ENCODE assay signal across 3 fruit fly cellular contexts in the genomic region with DNA sequence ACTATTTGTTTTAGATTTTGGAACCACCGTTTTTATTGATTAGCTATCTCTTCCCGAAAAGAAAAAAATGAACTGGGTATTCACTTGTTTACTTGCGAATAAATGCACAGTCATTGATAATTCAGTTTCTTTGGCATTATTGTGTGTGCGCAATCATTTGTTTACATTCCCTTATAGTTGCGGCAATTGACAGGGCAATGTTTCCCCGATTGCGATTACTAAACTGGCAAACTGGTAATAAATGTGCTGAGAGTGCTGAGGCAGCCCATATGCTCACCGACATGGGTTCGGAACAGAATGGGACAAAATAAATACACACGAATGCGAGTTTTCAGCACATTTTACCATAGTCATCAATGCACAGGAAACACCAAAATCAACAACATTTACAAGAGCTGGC.
TF ChIP-seq lines count a peak whose summit lies in the region.

No protein-coding gene starts in this region.

- no peak for TF ChIP-seq CTCF in whole organism, embryonic (GFP tag; optimal IDR thresholded peaks at IDR 0.05; lab: Kevin White, UChicago)

TF ChIP-seq in whole organism, adult, 20 proteins besides CTCF, POLR2A, EP300 and RAD21:
- peak; percentile 3 for TF ChIP-seq cic (GFP tag; optimal IDR thresholded peaks at IDR 0.05; lab: Kevin White, UChicago)
- peak; percentile 96 for TF ChIP-seq tj (GFP tag; optimal IDR thresholded peaks at IDR 0.05; lab: Kevin White, UChicago)
- peak; percentile 55 for TF ChIP-seq CG12768 (GFP tag; optimal IDR thresholded peaks at IDR 0.05; lab: Kevin White, UChicago)
- no peak for TF ChIP-seq ovo (GFP tag; optimal IDR thresholded peaks at IDR 0.05; lab: Kevin White, UChicago)
- TF ChIP-seq bab1 (GFP tag; optimal IDR thresholded peaks at IDR 0.05; lab: Kevin White, UChicago), result peak; percentile 6
- peak in 1 of 2 experiments; percentile 92 for TF ChIP-seq cnc (optimal IDR thresholded peaks at IDR 0.05; lab: Kevin White, UChicago)

TF ChIP-seq in whole organism, embryonic, 481 proteins besides CTCF, POLR2A, EP300 and RAD21:
- TF ChIP-seq sob (GFP tag; IDR thresholded peaks at IDR 0.05; lab: Robert Waterston, UW), result 0 out of 2 replicates have a peak, but pooled peaks have one; percentile 16
- TF ChIP-seq CG17612 (GFP tag; IDR thresholded peaks at IDR 0.05; lab: Robert Waterston, UW), result no peak
- 0 out of 4 replicates have a peak, but pooled peaks have one; percentile 33 for TF ChIP-seq chinmo (GFP tag; IDR thresholded peaks at IDR 0.05; lab: Robert Waterston, UW; ENCODE audit: partially characterized antibody)
- TF ChIP-seq salm (tag; optimal IDR thresholded peaks at IDR 0.05; lab: Kevin White, UChicago), result no peak
- no peak for TF ChIP-seq CG7987 (GFP tag; optimal IDR thresholded peaks at IDR 0.05; lab: Kevin White, UChicago)
- TF ChIP-seq CG11695 (GFP tag; IDR thresholded peaks at IDR 0.05; lab: Robert Waterston, UW), result no peak
- TF ChIP-seq BtbVII (GFP tag; optimal IDR thresholded peaks at IDR 0.05; lab: Kevin White, UChicago), result no peak
- no peak for TF ChIP-seq CG14014 (GFP tag; IDR thresholded peaks at IDR 0.05; lab: Robert Waterston, UW)
- peak; percentile 32 for TF ChIP-seq CG34376 (GFP tag; optimal IDR thresholded peaks at IDR 0.05; lab: Kevin White, UChicago)
- peak; percentile 56 for TF ChIP-seq Ets65A (GFP tag; lab: Kevin White, UChicago)
- no peak for TF ChIP-seq CG1832 (GFP tag; optimal IDR thresholded peaks at IDR 0.05; lab: Kevin White, UChicago)
- no peak for TF ChIP-seq Stat92E (GFP tag; optimal IDR thresholded peaks at IDR 0.05; lab: Kevin White, UChicago)
- peak; percentile 0 for TF ChIP-seq CG15011 (GFP tag; optimal IDR thresholded peaks at IDR 0.05; lab: Kevin White, UChicago)
- TF ChIP-seq CG3847 (GFP tag; IDR thresholded peaks at IDR 0.05; lab: Robert Waterston, UW), result no peak
- TF ChIP-seq CG14860 (GFP tag; IDR thresholded peaks at IDR 0.05; lab: Robert Waterston, UW; ENCODE audit: partially characterized antibody), result no peak
- peak; percentile 36; the same call in 1 of the 3 replicates for TF ChIP-seq CG2199 (GFP tag; IDR thresholded peaks at IDR 0.05; lab: Robert Waterston, UW)
TF ChIP-seq in whole organism, embryonic: peak in this region for 6.

TF ChIP-seq in whole organism, prepupa, 60 proteins besides CTCF, POLR2A, EP300 and RAD21:
- no peak for TF ChIP-seq CG9139 (GFP tag; optimal IDR thresholded peaks at IDR 0.05; lab: Kevin White, UChicago)
- TF ChIP-seq fkh (GFP tag; optimal IDR thresholded peaks at IDR 0.05; lab: Kevin White, UChicago), result peak; percentile 56
